Worm (Caenorhabditis elegans) whole organism, dauer: ENCODE results near the gene F08D12.2.

Experiments
- unc-62 ChIP-seq: sonication (generic microtip); optimal IDR thresholded peaks from 2 replicates; lab custom pipeline; 2017; ENCODE audit warnings: missing biosample characterization, missing genetic modification reagents, missing genetic modification characterization

The F08D12.2 gene

ce11 chrII:2758476-2758875 lies 23.0 kb upstream of the F08D12.2 start, which contains the start of gene fbxb-107:
TSS of gene fbxb-107 (plus strand) at chrII:2758772.
- no peak for TF ChIP-seq unc-62

- TF ChIP-seq unc-62 = no peak
Measured at ce11 chrII:2762108-2762507, 19.3 kb upstream of the F08D12.2 start, which contains the start of gene fbxb-106. TSS of gene fbxb-106 (plus strand) at chrII:2762408.

ce11 chrII:2764664-2765063 lies 16.8 kb upstream of the F08D12.2 start, which contains the start of gene fbxb-108:
TSS of gene fbxb-108 (plus strand) at chrII:2764964.
- TF ChIP-seq unc-62 = no peak

ce11 chrII:2766331-2766730 lies 15.1 kb upstream of the F08D12.2 start, which contains the start of gene F08D12.15:
TSS of gene F08D12.15 (plus strand) at chrII:2766631.
- TF ChIP-seq unc-62 = no peak

ce11 chrII:2769021-2769420 lies 12.4 kb upstream of the F08D12.2 start, which contains the start of gene F08D12.7:
TSS of gene F08D12.7 (minus strand) at chrII:2769121.
- TF ChIP-seq unc-62 = no peak

- TF ChIP-seq unc-62 = no peak
Measured at ce11 chrII:2770788-2771187, 10.7 kb upstream of the F08D12.2 start, which contains the start of gene fbxb-105. TSS of gene fbxb-105 (minus strand) at chrII:2770888.

ce11 chrII:2772166-2772565 lies 9.3 kb upstream of the F08D12.2 start, which contains the start of gene sdz-10:
TSS of gene sdz-10 (minus strand) at chrII:2772266.
- no peak for TF ChIP-seq unc-62

- no peak for TF ChIP-seq unc-62
Measured at ce11 chrII:2773534-2773933, 7.9 kb upstream of the F08D12.2 start, which contains the start of gene sdz-9. TSS of gene sdz-9 (minus strand) at chrII:2773634.

ce11 chrII:2774904-2775303 lies 6.6 kb upstream of the F08D12.2 start, which contains the start of gene fbxb-111:
TSS of gene fbxb-111 (minus strand) at chrII:2775004.
- no peak for TF ChIP-seq unc-62

- no peak for TF ChIP-seq unc-62
Measured at ce11 chrII:2777846-2778245, 3.6 kb upstream of the F08D12.2 start, which contains the start of gene F08D12.4. TSS of gene F08D12.4 (plus strand) at chrII:2778146.

- TF ChIP-seq unc-62 = no peak
Measured at ce11 chrII:2779253-2779652, 2.2 kb upstream of the F08D12.2 start, which contains the start of gene F08D12.3. TSS of gene F08D12.3 (plus strand) at chrII:2779553.

ce11 chrII:2780804-2781203 lies 651 bp upstream of the F08D12.2 start:
- no peak for TF ChIP-seq unc-62

ce11 chrII:2783380-2783779 lies 1.9 kb downstream of the F08D12.2 start:
- TF ChIP-seq unc-62 = no peak

- no peak for TF ChIP-seq unc-62
Measured at ce11 chrII:2785787-2786186, 4.3 kb downstream of the F08D12.2 start.

ce11 chrII:2787031-2787512 lies 5.6 kb downstream of the F08D12.2 start, which contains the start of the genes F08D12.12 and srpa-72:
TSS of gene F08D12.12 (minus strand) at chrII:2787081.
TSS of gene srpa-72 (plus strand) at chrII:2787481.
- no peak for TF ChIP-seq unc-62

- TF ChIP-seq unc-62 = no peak
Measured at ce11 chrII:2787849-2788248, 6.4 kb downstream of the F08D12.2 start.

- TF ChIP-seq unc-62 = no peak
Measured at ce11 chrII:2791693-2792092, 10.2 kb downstream of the F08D12.2 start.

ce11 chrII:2795413-2795812 lies 14.0 kb downstream of the F08D12.2 start:
- no peak for TF ChIP-seq unc-62
